Fruit fly (Drosophila melanogaster) whole organism, wandering third instar larva: ENCODE results near the gene Ptpmeg2.

Experiments
- Abd-B ChIP-seq: fragments of >200 bp; optimal IDR thresholded peaks from 2 replicates; lab custom pipeline; 2017; ENCODE audit warnings: missing biosample characterization, missing genetic modification characterization
- CG32264 ChIP-seq: fragments of 200-800 bp; sonication (Bioruptor generic); optimal IDR thresholded peaks from 2 replicates; lab custom pipeline; 2016; ENCODE audit warnings: missing biosample characterization, missing genetic modification characterization
- CG9705 ChIP-seq: fragments of 200-800 bp; sonication (Bioruptor generic); optimal IDR thresholded peaks from 2 replicates; lab custom pipeline; 2018; ENCODE audit warnings: missing biosample characterization, mild to moderate bottlenecking, missing genetic modification characterization
- CrebA ChIP-seq: fragments of 200-800 bp; sonication (Bioruptor generic); optimal IDR thresholded peaks from 2 replicates; lab custom pipeline; 2016; ENCODE audit warnings: missing biosample characterization, mild to moderate bottlenecking, missing genetic modification characterization, borderline replicate concordance
- Dfd ChIP-seq: fragments of >200 bp; optimal IDR thresholded peaks from 2 replicates; lab custom pipeline; 2017; ENCODE audit warnings: missing biosample characterization, missing genetic modification characterization
- Dif ChIP-seq: fragments of 200-275, 200-300 bp; sonication (Bioruptor generic); optimal IDR thresholded peaks from 2 replicates; lab custom pipeline; 2018; ENCODE audit warnings: missing biosample characterization, missing genetic modification characterization; ENCODE audit not compliant: partially characterized antibody
- GATAd ChIP-seq: sonication (Bioruptor generic); optimal IDR thresholded peaks from 2 replicates; lab custom pipeline; 2016; ENCODE audit warnings: missing biosample characterization, missing genetic modification characterization
- HLH106 ChIP-seq: fragments of 200-800 bp; optimal IDR thresholded peaks from 3 replicates; lab custom pipeline; 2019; ENCODE audit warnings: missing biosample characterization, mild to moderate bottlenecking, missing genetic modification characterization, moderate library complexity
- Hnf4 ChIP-seq: fragments of 200-800 bp; sonication (Bioruptor generic); optimal IDR thresholded peaks from 2 replicates; lab custom pipeline; 2016; ENCODE audit warnings: missing biosample characterization, mild to moderate bottlenecking, missing genetic modification characterization
- Hr78 ChIP-seq: fragments of >200 bp; optimal IDR thresholded peaks from 2 replicates; lab custom pipeline; 2017; ENCODE audit warnings: missing biosample characterization, missing genetic modification characterization
- Hr83 ChIP-seq: fragments of 200-300 bp; sonication (Bioruptor generic); optimal IDR thresholded peaks from 2 replicates; lab custom pipeline; 2016; ENCODE audit warnings: missing biosample characterization, mild to moderate bottlenecking, missing genetic modification characterization, moderate library complexity; ENCODE audit not compliant: poor library complexity, severe bottlenecking
- Jra ChIP-seq: sonication (Bioruptor generic); optimal IDR thresholded peaks from 2 replicates; lab custom pipeline; 2016; ENCODE audit warnings: missing biosample characterization, missing genetic modification characterization
- Mio ChIP-seq: sonication (Bioruptor generic); optimal IDR thresholded peaks from 2 replicates; lab custom pipeline; 2016; ENCODE audit warnings: missing biosample characterization, missing genetic modification characterization
- Myc ChIP-seq: fragments of >200 bp; optimal IDR thresholded peaks from 2 replicates; lab custom pipeline; 2017
- N ChIP-seq: fragments of >200 bp; optimal IDR thresholded peaks from 2 replicates; lab custom pipeline; 2018; ENCODE audit warnings: missing biosample characterization, missing external identifiers, missing genetic modification characterization
- OdsH ChIP-seq: fragments of 200-800 bp; sonication (Bioruptor generic); optimal IDR thresholded peaks from 2 replicates; lab custom pipeline; 2016; ENCODE audit warnings: missing biosample characterization, mild to moderate bottlenecking, missing genetic modification characterization
- Rel ChIP-seq, 2 experiments: fragments of 200-800 bp; sonication (Bioruptor generic) in 1 of 2; optimal IDR thresholded peaks; 2 replicates in 1 of 2; 3 replicates in 1 of 2; lab custom pipeline; 2016 to 2019; ENCODE audit warnings: mild to moderate bottlenecking in 2 of 2, missing biosample characterization in 2 of 2, missing genetic modification characterization in 2 of 2, moderate library complexity in 1 of 2
- Sp1 ChIP-seq: fragments of 200-800 bp; sonication (Bioruptor generic); optimal IDR thresholded peaks from 3 replicates; lab custom pipeline; 2019; ENCODE audit warnings: missing biosample characterization, mild to moderate bottlenecking, missing genetic modification characterization, moderate library complexity
- Vsx2 ChIP-seq: fragments of 200-300, 225-300 bp; sonication (Bioruptor generic); optimal IDR thresholded peaks from 2 replicates; lab custom pipeline; 2018; ENCODE audit warnings: missing biosample characterization, missing genetic modification characterization; ENCODE audit not compliant: partially characterized antibody
- br ChIP-seq: fragments of 200-800 bp; sonication (Bioruptor generic); optimal IDR thresholded peaks from 2 replicates; lab custom pipeline; 2016; ENCODE audit warnings: missing biosample characterization, missing genetic modification characterization
- brk ChIP-seq: fragments of 200-800 bp; sonication (Bioruptor generic); optimal IDR thresholded peaks from 2 replicates; lab custom pipeline; 2016; ENCODE audit warnings: missing biosample characterization, mild to moderate bottlenecking, missing genetic modification characterization
- dl ChIP-seq, 2 experiments: fragments of 175-275, 200-275 bp in 1 of 2; fragments of 200-275 bp in 1 of 2; sonication (Bioruptor generic); optimal IDR thresholded peaks; lab custom pipeline; 2018; ENCODE audit warnings: mild to moderate bottlenecking in 2 of 2, missing biosample characterization in 2 of 2, missing genetic modification characterization in 2 of 2, moderate library complexity in 2 of 2; ENCODE audit not compliant: partially characterized antibody in 2 of 2, insufficient read depth in 1 of 2
- dmrt93B ChIP-seq: fragments of 200-800 bp; sonication (Bioruptor generic); optimal IDR thresholded peaks from 2 replicates; lab custom pipeline; 2018; ENCODE audit warnings: missing biosample characterization, mild to moderate bottlenecking, missing genetic modification characterization
- dsf ChIP-seq: sonication (Bioruptor generic); optimal IDR thresholded peaks from 2 replicates; lab custom pipeline; 2016; ENCODE audit warnings: missing biosample characterization, missing genetic modification characterization, borderline replicate concordance
- ey ChIP-seq: fragments of 200-800 bp; sonication (Bioruptor generic); optimal IDR thresholded peaks from 2 replicates; lab custom pipeline; 2016; ENCODE audit warnings: missing biosample characterization, missing genetic modification characterization
- foxo ChIP-seq, 2 experiments: fragments of 200-800 bp; sonication (Bioruptor generic); optimal IDR thresholded peaks; 2 replicates in 1 of 2; 3 replicates in 1 of 2; lab custom pipeline; 2016 to 2017; ENCODE audit warnings: missing biosample characterization in 2 of 2, missing genetic modification characterization in 2 of 2
- fru ChIP-seq: fragments of 200-800 bp; sonication (Bioruptor generic); optimal IDR thresholded peaks from 3 replicates; lab custom pipeline; 2016; ENCODE audit warnings: missing biosample characterization, mild to moderate bottlenecking, missing genetic modification characterization
- h ChIP-seq: fragments of 200-800 bp; sonication (Bioruptor generic); optimal IDR thresholded peaks from 3 replicates; lab custom pipeline; 2016; ENCODE audit warnings: missing biosample characterization, mild to moderate bottlenecking, missing genetic modification characterization
- jim ChIP-seq: fragments of 175-275, 200-325 bp; sonication (Bioruptor generic); optimal IDR thresholded peaks from 2 replicates; lab custom pipeline; 2016; ENCODE audit warnings: missing biosample characterization, mild to moderate bottlenecking, missing genetic modification characterization
- lola ChIP-seq: fragments of >200 bp; optimal IDR thresholded peaks from 2 replicates; lab custom pipeline; 2017; ENCODE audit warnings: missing biosample characterization, missing genetic modification characterization
- pan ChIP-seq: fragments of >200 bp; optimal IDR thresholded peaks from 2 replicates; lab custom pipeline; 2017
- psq ChIP-seq: fragments of 200-800 bp; sonication (Bioruptor generic); optimal IDR thresholded peaks from 3 replicates; lab custom pipeline; 2017; ENCODE audit warnings: missing biosample characterization, mild to moderate bottlenecking, missing genetic modification characterization, moderate library complexity
- rgr ChIP-seq: fragments of 200-800 bp; sonication (Bioruptor generic); optimal IDR thresholded peaks from 3 replicates; lab custom pipeline; 2016; ENCODE audit warnings: missing biosample characterization, mild to moderate bottlenecking, missing genetic modification characterization
- sage ChIP-seq: fragments of 200-800 bp; sonication (Bioruptor generic); optimal IDR thresholded peaks from 2 replicates; lab custom pipeline; 2016; ENCODE audit warnings: missing biosample characterization, mild to moderate bottlenecking, missing genetic modification characterization
- sv ChIP-seq: fragments of 200-800 bp; sonication (Bioruptor generic); optimal IDR thresholded peaks from 3 replicates; lab custom pipeline; 2016; ENCODE audit warnings: missing biosample characterization, missing genetic modification characterization
- tai ChIP-seq: sonication (Bioruptor generic); optimal IDR thresholded peaks from 2 replicates; lab custom pipeline; 2016; ENCODE audit warnings: missing biosample characterization, missing genetic modification characterization
- usp ChIP-seq: fragments of >200 bp; optimal IDR thresholded peaks from 2 replicates; lab custom pipeline; 2017; ENCODE audit warnings: missing biosample characterization, missing genetic modification characterization
- woc ChIP-seq: sonication (Bioruptor generic); optimal IDR thresholded peaks from 2 replicates; lab custom pipeline; 2016; ENCODE audit warnings: missing biosample characterization, mild to moderate bottlenecking, missing genetic modification characterization

Gene Ptpmeg2

DNA sequence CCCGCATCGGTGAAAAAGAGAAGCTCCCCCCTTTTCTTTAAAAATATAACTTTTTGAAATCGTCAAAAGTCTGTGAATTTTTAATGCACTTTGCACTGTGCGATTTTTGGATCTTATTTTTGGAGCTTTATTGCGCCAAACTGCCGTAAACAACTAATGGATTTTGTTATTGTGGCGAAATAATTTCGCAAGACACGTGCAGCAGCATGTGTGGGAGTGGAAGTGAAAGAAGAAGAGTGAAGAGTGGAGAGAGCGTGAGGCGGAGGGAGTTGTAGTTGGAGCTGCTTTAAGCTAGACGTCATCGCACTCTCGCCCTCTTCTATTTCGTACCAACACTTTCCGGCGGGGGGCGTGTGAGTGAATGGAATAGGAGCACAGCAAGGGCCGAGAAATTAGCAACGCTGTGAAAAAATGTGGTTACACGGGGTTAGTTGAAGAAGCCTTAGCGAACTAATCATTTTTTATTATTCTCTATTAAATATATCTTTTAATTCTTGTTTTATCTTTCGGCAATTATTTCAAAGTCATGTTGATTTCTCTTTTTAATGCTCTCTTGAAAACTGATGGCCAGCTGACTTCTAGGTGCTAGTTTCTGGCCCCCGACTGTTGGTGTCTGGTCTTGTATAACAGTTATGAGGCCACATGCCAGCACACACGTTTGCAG lies 75.4 kb downstream of the Ptpmeg2 start:
- TF ChIP-seq CrebA (GFP tag; lab: Kevin White, UChicago), result peak; percentile 28
- no peak for TF ChIP-seq lola (GFP tag; lab: Kevin White, UChicago)
- TF ChIP-seq brk (GFP tag; lab: Kevin White, UChicago), result no peak
- TF ChIP-seq sage (GFP tag; lab: Kevin White, UChicago), result peak; percentile 58
- peak; percentile 65 for TF ChIP-seq h
- no peak for TF ChIP-seq dl (GFP tag; optimal IDR thresholded peaks at IDR 0.05; lab: Kevin White, UChicago; ENCODE audit: insufficient read depth in 1 of 2, partially characterized antibody in 2 of 2)
- TF ChIP-seq Rel (GFP tag; optimal IDR thresholded peaks at IDR 0.05; lab: Kevin White, UChicago), result peak; percentile 49
- no peak for TF ChIP-seq Rel (tag; optimal IDR thresholded peaks at IDR 0.05; lab: Kevin White, UChicago)
- peak; percentile 69 for TF ChIP-seq ey (GFP tag; lab: Kevin White, UChicago)
- peak in 1 of 2 experiments; percentile 86 for TF ChIP-seq foxo (GFP tag; optimal IDR thresholded peaks at IDR 0.05; lab: Kevin White, UChicago)
- no peak for TF ChIP-seq Abd-B (GFP tag; lab: Kevin White, UChicago)
- TF ChIP-seq N, result no peak
- peak; percentile 75 for TF ChIP-seq rgr
- peak; percentile 46 for TF ChIP-seq br (GFP tag; lab: Kevin White, UChicago)
- peak; percentile 37 for TF ChIP-seq psq (GFP tag; lab: Kevin White, UChicago)
- TF ChIP-seq fru (GFP tag; lab: Kevin White, UChicago), result peak; percentile 81
- peak; percentile 79 for TF ChIP-seq OdsH (GFP tag; lab: Kevin White, UChicago)
- TF ChIP-seq CG9705, result peak; percentile 16
- TF ChIP-seq Sp1 (GFP tag; lab: Kevin White, UChicago), result peak; percentile 74
- TF ChIP-seq sv, result peak; percentile 89
- no peak for TF ChIP-seq Dfd
- no peak for TF ChIP-seq Hr83
- TF ChIP-seq woc, result no peak
- no peak for TF ChIP-seq GATAd (GFP tag; lab: Kevin White, UChicago)
- TF ChIP-seq HLH106 (tag; lab: Kevin White, UChicago), result peak; percentile 79
- peak; percentile 17 for TF ChIP-seq CG32264 (GFP tag; lab: Kevin White, UChicago)
- TF ChIP-seq tai (GFP tag; lab: Kevin White, UChicago), result no peak
- peak; percentile 62 for TF ChIP-seq dmrt93B (GFP tag; lab: Kevin White, UChicago)
- TF ChIP-seq usp (GFP tag; lab: Kevin White, UChicago), result no peak

DNA sequence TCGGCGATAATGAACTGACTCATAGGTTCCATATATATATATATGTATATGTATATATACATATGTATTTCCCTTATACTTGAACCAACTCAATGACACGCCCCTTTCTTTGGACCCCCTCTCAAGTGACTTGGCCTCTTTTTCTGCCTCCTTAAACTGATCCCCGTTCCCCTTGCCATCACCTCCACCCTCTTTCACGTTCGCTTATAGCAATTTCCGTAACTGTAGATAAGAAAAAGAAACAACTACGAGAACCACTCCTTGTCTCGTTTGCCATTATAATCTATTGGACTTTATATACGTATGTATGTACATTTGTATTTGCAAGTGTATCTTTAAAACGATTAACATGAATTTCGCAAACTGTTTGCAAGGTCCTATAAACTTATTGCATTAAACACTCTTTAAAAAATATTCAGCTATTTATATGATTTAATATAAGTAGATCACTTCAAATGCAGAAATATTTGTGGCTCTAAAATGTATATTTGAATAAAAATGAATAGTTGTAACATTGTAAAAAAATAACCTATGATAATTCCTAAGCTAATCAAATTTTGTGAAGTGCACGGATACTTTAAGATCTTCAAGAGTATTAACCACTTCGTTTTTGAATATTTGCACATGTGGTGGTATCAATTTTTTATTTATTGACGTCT lies 76.2 kb downstream of the Ptpmeg2 start:
- TF ChIP-seq rgr (peak; percentile 57), CG9705 (peak; percentile 1), N (no peak), ey (GFP tag; lab: Kevin White, UChicago) (peak; percentile 55), dsf (GFP tag; lab: Kevin White, UChicago) (no peak), h (peak; percentile 68), GATAd (GFP tag; lab: Kevin White, UChicago) (no peak), br (GFP tag; lab: Kevin White, UChicago) (peak; percentile 36), OdsH (GFP tag; lab: Kevin White, UChicago) (peak; percentile 70), sage (GFP tag; lab: Kevin White, UChicago) (no peak), CrebA (GFP tag; lab: Kevin White, UChicago) (no peak), brk (GFP tag; lab: Kevin White, UChicago) (peak; percentile 40), Jra (GFP tag; lab: Kevin White, UChicago) (peak; percentile 20), Dfd (peak; percentile 14), Rel (GFP tag; optimal IDR thresholded peaks at IDR 0.05; lab: Kevin White, UChicago) (no peak), Rel (tag; optimal IDR thresholded peaks at IDR 0.05; lab: Kevin White, UChicago) (peak; percentile 25), CG32264 (GFP tag; lab: Kevin White, UChicago) (no peak), pan (lab: Kevin White, UChicago) (no peak), fru (GFP tag; lab: Kevin White, UChicago) (peak; percentile 64), dl (GFP tag; optimal IDR thresholded peaks at IDR 0.05; lab: Kevin White, UChicago; ENCODE audit: insufficient read depth in 1 of 2, partially characterized antibody in 2 of 2) (no peak), Sp1 (GFP tag; lab: Kevin White, UChicago) (peak; percentile 76), Hnf4 (GFP tag; lab: Kevin White, UChicago) (peak; percentile 22), lola (GFP tag; lab: Kevin White, UChicago) (no peak), tai (GFP tag; lab: Kevin White, UChicago) (no peak), Abd-B (GFP tag; lab: Kevin White, UChicago) (no peak), Vsx2 (GFP tag; lab: Kevin White, UChicago) (no peak), Dif (GFP tag; lab: Kevin White, UChicago) (no peak), dmrt93B (GFP tag; lab: Kevin White, UChicago) (peak; percentile 41), foxo (GFP tag; optimal IDR thresholded peaks at IDR 0.05; lab: Kevin White, UChicago) (peak in 1 of 2 experiments; percentile 73), Myc (lab: Kevin White, UChicago) (no peak), HLH106 (tag; lab: Kevin White, UChicago) (peak; percentile 70), jim (GFP tag; lab: Kevin White, UChicago) (no peak), Hr78 (GFP tag; lab: Kevin White, UChicago) (no peak), Hr83 (no peak), psq (GFP tag; lab: Kevin White, UChicago) (peak; percentile 45), woc (peak; percentile 36), usp (GFP tag; lab: Kevin White, UChicago) (no peak), Mio (no peak), sv (no peak)
